Worm (Caenorhabditis elegans): ENCODE measurements around the gene sma-1.
A peak's percentile ranks its signal among the peaks of the same experiment; 100 is the strongest.

The sma-1 gene

ce11 chrV:11933196-11934028 lies 34.2 kb downstream of the sma-1 start, which contains the start of the genes aman-2 and F58H1.3 (continued):
- TF ChIP-seq hif-1 (tag; optimal IDR thresholded peaks at IDR 0.05) (peak in 1 of 2 experiments; percentile 77), daf-19 (GFP tag; conservative IDR thresholded peaks at IDR 0.05) (no peak), nhr-111 (GFP tag; optimal IDR thresholded peaks at IDR 0.05) (no peak), T26A8.4 (GFP tag; IDR thresholded peaks at IDR 0.05) (no peak), dve-1 (tag; optimal IDR thresholded peaks at IDR 0.05; ENCODE audit: insufficient read depth) (peak; percentile 9), ztf-7 (tag; optimal IDR thresholded peaks at IDR 0.05) (no peak), ama-1 (optimal IDR thresholded peaks at IDR 0.05) (no peak), gei-8 (GFP tag; optimal IDR thresholded peaks at IDR 0.05) (no peak), dmd-9 (GFP tag; IDR thresholded peaks at IDR 0.05) (no peak), F37D6.2 (tag; optimal IDR thresholded peaks at IDR 0.05) (no peak), spr-3 (GFP tag; optimal IDR thresholded peaks at IDR 0.05) (no peak), R02D3.7 (tag; optimal IDR thresholded peaks at IDR 0.05) (no peak), dmd-6 (GFP tag; IDR thresholded peaks at IDR 0.05) (no peak), mdl-1 (tag; optimal IDR thresholded peaks at IDR 0.05) (no peak), ceh-82 (tag; optimal IDR thresholded peaks at IDR 0.05) (no peak), ceh-62 (tag; optimal IDR thresholded peaks at IDR 0.05) (no peak), dpl-1 (GFP tag; optimal IDR thresholded peaks at IDR 0.05) (peak; percentile 27), tra-1 (GFP tag; IDR thresholded peaks at IDR 0.05) (no peak), hlh-11 (tag; optimal IDR thresholded peaks at IDR 0.05) (no peak), unc-39 (tag; optimal IDR thresholded peaks at IDR 0.05) (no peak), zfp-3 (GFP tag; conservative IDR thresholded peaks at IDR 0.05) (no peak), zfp-2 (tag; optimal IDR thresholded peaks at IDR 0.05) (no peak), ctbp-1 (GFP tag; IDR thresholded peaks at IDR 0.05) (no peak), nhr-10 (tag; optimal IDR thresholded peaks at IDR 0.05) (no peak), Y5F2A.4 (GFP tag; optimal IDR thresholded peaks at IDR 0.05) (no peak), attf-4 (tag; optimal IDR thresholded peaks at IDR 0.05) (no peak), lim-7 (GFP tag; IDR thresholded peaks at IDR 0.05) (no peak), nhr-77 (tag; optimal IDR thresholded peaks at IDR 0.05) (no peak), lin-1 (GFP tag; IDR thresholded peaks at IDR 0.05) (no peak), lsy-2 (tag; optimal IDR thresholded peaks at IDR 0.05) (peak in 1 of 2 experiments; percentile 68), ceh-32 (tag; optimal IDR thresholded peaks at IDR 0.05; ENCODE audit: poor library complexity) (no peak), ceh-44 (GFP tag; IDR thresholded peaks at IDR 0.05) (no peak), hlh-30 (tag; optimal IDR thresholded peaks at IDR 0.05; ENCODE audit: insufficient read depth) (peak; percentile 20), rbr-2 (tag; optimal IDR thresholded peaks at IDR 0.05) (no peak), arid-1 (GFP tag; conservative IDR thresholded peaks at IDR 0.05) (no peak), ZK337.2 (GFP tag; IDR thresholded peaks at IDR 0.05) (no peak), nhr-76 (tag; optimal IDR thresholded peaks at IDR 0.05) (no peak), ceh-28 (tag; optimal IDR thresholded peaks at IDR 0.05) (no peak), mxl-3 (GFP tag; optimal IDR thresholded peaks at IDR 0.05) (no peak), Y75B8A.6 (GFP tag; IDR thresholded peaks at IDR 0.05) (no peak), nhr-28 (tag; optimal IDR thresholded peaks at IDR 0.05) (peak; percentile 50), lin-15B (tag; optimal IDR thresholded peaks at IDR 0.05) (no peak), php-3 (GFP tag; IDR thresholded peaks at IDR 0.05) (no peak), egl-43 (GFP tag; IDR thresholded peaks at IDR 0.05) (no peak), zip-2 (tag; optimal IDR thresholded peaks at IDR 0.05) (no peak), lin-29 (GFP tag; IDR thresholded peaks at IDR 0.05) (no peak), nhr-41 (GFP tag; IDR thresholded peaks at IDR 0.05) (no peak), nhr-42 (GFP tag; IDR thresholded peaks at IDR 0.05) (no peak), madf-5 (GFP tag; IDR thresholded peaks at IDR 0.05) (no peak), nhr-25 (tag; optimal IDR thresholded peaks at IDR 0.05; ENCODE audit: borderline replicate concordance, insufficient read depth) (no peak)

Data from whole organism, L4 larva.